Fruit fly (Drosophila melanogaster) S2 (cell line): ENCODE measurements around the gene CG31142.

ENCODE experiments used
- CG8478 ChIP-seq: fragments of >200 bp; optimal IDR thresholded peaks from 2 replicates; lab custom pipeline; 2018
- CTCF ChIP-seq, 2 experiments: fragments of >200 bp; optimal IDR thresholded peaks; 2 replicates each; lab custom pipeline; 2018

dm6 chr3R:23971208-23971607 lies 42.2 kb downstream of the CG31142 start:
- TF ChIP-seq CG8478 (lab: Kevin White, UChicago) (no peak), CTCF (optimal IDR thresholded peaks at IDR 0.05; lab: Kevin White, UChicago) (no peak)
